Fruit fly (Drosophila melanogaster): ENCODE measurements around the gene CG7800.

Gene CG7800

DNA sequence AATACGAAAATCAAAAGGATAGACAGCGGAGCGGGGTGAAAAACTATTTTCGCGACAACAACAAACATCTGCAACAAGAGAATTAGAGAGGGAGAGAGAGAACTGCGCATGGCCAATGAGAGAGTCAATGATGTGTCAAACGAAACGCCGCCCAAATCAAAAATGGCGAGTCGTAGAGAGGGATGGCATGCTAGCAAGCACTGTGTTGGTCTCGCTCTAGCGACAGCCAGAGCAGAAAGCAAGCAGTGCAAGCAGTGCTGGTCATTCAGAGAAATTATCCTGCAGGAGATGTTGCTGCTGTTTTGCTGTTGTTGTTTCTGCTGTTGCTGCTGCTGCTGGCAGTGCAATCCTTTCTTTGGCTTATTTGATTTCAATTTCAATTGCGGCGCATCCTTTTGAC, 26.9 kb upstream of the CG7800 start (continued):
- TF ChIP-seq Ets97D (GFP tag; optimal IDR thresholded peaks at IDR 0.05): peak; percentile 11
- peak; percentile 92 for TF ChIP-seq Jarid2 (GFP tag; optimal IDR thresholded peaks at IDR 0.05)
- peak; percentile 48; the same call in 2 of the 3 replicates for TF ChIP-seq Opbp (GFP tag; IDR thresholded peaks at IDR 0.05; ENCODE audit: partially characterized antibody)
- peak; percentile 24; the same call in 1 of the 2 replicates for TF ChIP-seq aop (GFP tag; IDR thresholded peaks at IDR 0.05)
- peak; percentile 55; the same call in 2 of the 3 replicates for TF ChIP-seq Aef1 (GFP tag; IDR thresholded peaks at IDR 0.05)
- TF ChIP-seq amos (GFP tag; IDR thresholded peaks at IDR 0.05; ENCODE audit: partially characterized antibody): peak; percentile 49; the same call in 1 of the 2 replicates
- 0 out of 2 replicates have a peak, but pooled peaks have one; percentile 24 for TF ChIP-seq sob (GFP tag; IDR thresholded peaks at IDR 0.05)
- peak; percentile 44 for TF ChIP-seq CG17829 (tag; optimal IDR thresholded peaks at IDR 0.05)
- TF ChIP-seq jing (GFP tag; optimal IDR thresholded peaks at IDR 0.05): peak; percentile 83
- no peak for TF ChIP-seq CG12659 (GFP tag; optimal IDR thresholded peaks at IDR 0.05)
- peak; percentile 52 for TF ChIP-seq CG8290 (GFP tag; optimal IDR thresholded peaks at IDR 0.05)
- no peak for TF ChIP-seq CG8290 (tag; optimal IDR thresholded peaks at IDR 0.05)
- TF ChIP-seq Dbx (GFP tag; IDR thresholded peaks at IDR 0.05): peak; percentile 45; the same call in 1 of the 3 replicates
- TF ChIP-seq CoRest (tag; optimal IDR thresholded peaks at IDR 0.05): peak; percentile 82
- no peak for TF ChIP-seq ssp (GFP tag; IDR thresholded peaks at IDR 0.05)
- peak; percentile 13 for TF ChIP-seq HLHmδ (GFP tag; optimal IDR thresholded peaks at IDR 0.05)
- peak; percentile 49; the same call in 1 of the 3 replicates for TF ChIP-seq HLH4C (GFP tag; IDR thresholded peaks at IDR 0.05; ENCODE audit: partially characterized antibody)
- peak; percentile 99 for TF ChIP-seq Nf-YB (GFP tag; optimal IDR thresholded peaks at IDR 0.05)
- peak; percentile 17 for TF ChIP-seq CG3163 (GFP tag; optimal IDR thresholded peaks at IDR 0.05)
- TF ChIP-seq D (optimal IDR thresholded peaks at IDR 0.05): peak; percentile 82
- TF ChIP-seq D (GFP tag; optimal IDR thresholded peaks at IDR 0.05): no peak
- TF ChIP-seq CG17385 (GFP tag; optimal IDR thresholded peaks at IDR 0.05): no peak
- TF ChIP-seq repo (GFP tag; optimal IDR thresholded peaks at IDR 0.05): peak; percentile 10
- no peak for TF ChIP-seq ab (GFP tag; optimal IDR thresholded peaks at IDR 0.05)
- TF ChIP-seq CG15479 (GFP tag; optimal IDR thresholded peaks at IDR 0.05): no peak
- no peak for TF ChIP-seq cas (GFP tag; IDR thresholded peaks at IDR 0.05)
- no peak for TF ChIP-seq schlank (tag; optimal IDR thresholded peaks at IDR 0.05)
- TF ChIP-seq Dip2 (GFP tag; IDR thresholded peaks at IDR 0.05): no peak
- TF ChIP-seq CG6791 (GFP tag; IDR thresholded peaks at IDR 0.05; ENCODE audit: partially characterized antibody): 0 out of 3 replicates have a peak, but pooled peaks have one; percentile 30
- TF ChIP-seq CG4360 (GFP tag; IDR thresholded peaks at IDR 0.05): peak; percentile 97
- peak; percentile 8 for TF ChIP-seq sd (tag; optimal IDR thresholded peaks at IDR 0.05)
- peak; percentile 55 for TF ChIP-seq HmgZ (tag; optimal IDR thresholded peaks at IDR 0.05)
- 0 out of 2 replicates have a peak, but pooled peaks have one; percentile 28 for TF ChIP-seq CG9932 (GFP tag; IDR thresholded peaks at IDR 0.05)
- peak; percentile 60; the same call in 1 of the 2 replicates for TF ChIP-seq chm (GFP tag; IDR thresholded peaks at IDR 0.05)
- peak; percentile 98 for TF ChIP-seq CG1832 (GFP tag; optimal IDR thresholded peaks at IDR 0.05)
- TF ChIP-seq zen (tag; optimal IDR thresholded peaks at IDR 0.05): peak; percentile 57
- no peak for TF ChIP-seq tup (GFP tag; optimal IDR thresholded peaks at IDR 0.05)
- 0 out of 2 replicates have a peak, but pooled peaks have one; percentile 25 for TF ChIP-seq ttk (GFP tag; IDR thresholded peaks at IDR 0.05)
- peak; percentile 16 for TF ChIP-seq sens (GFP tag)
- TF ChIP-seq Mad (GFP tag; optimal IDR thresholded peaks at IDR 0.05): peak; percentile 5
- peak; percentile 64 to 78 for TF ChIP-seq Trl (optimal IDR thresholded peaks at IDR 0.05)
- peak; percentile 5 for TF ChIP-seq Trl (GFP tag; optimal IDR thresholded peaks at IDR 0.05)
- TF ChIP-seq slbo (GFP tag; IDR thresholded peaks at IDR 0.05): 0 out of 2 replicates have a peak, but pooled peaks have one; percentile 3
- TF ChIP-seq ewg (GFP tag; optimal IDR thresholded peaks at IDR 0.05): peak; percentile 98

Data from whole organism, embryonic.